Worm (Caenorhabditis elegans) whole organism, late embryonic: ENCODE measurements around the gene R186.3.

Experiments
- C08G9.2 ChIP-seq: sonication (generic microtip); optimal IDR thresholded peaks from 2 replicates; lab custom pipeline; 2016; ENCODE audit warnings: mild to moderate bottlenecking, missing genetic modification characterization, moderate library complexity, missing compliant biosample characterization
- C38D4.7 ChIP-seq: fragments of 200-800 bp; sonication (Bioruptor generic); optimal IDR thresholded peaks from 2 replicates; lab custom pipeline; 2018; ENCODE audit warnings: mild to moderate bottlenecking, missing genetic modification characterization, moderate library complexity, missing compliant biosample characterization
- F13H6.1 ChIP-seq: sonication (generic microtip); optimal IDR thresholded peaks from 2 replicates; lab custom pipeline; 2016; ENCODE audit warnings: missing genetic modification characterization, missing compliant biosample characterization
- K02D7.2 ChIP-seq: sonication (generic microtip); optimal IDR thresholded peaks from 2 replicates; lab custom pipeline; 2017; ENCODE audit warnings: mild to moderate bottlenecking, missing genetic modification characterization, missing compliant biosample characterization
- K09A11.1 ChIP-seq: sonication (generic microtip); optimal IDR thresholded peaks from 2 replicates; lab custom pipeline; 2017; ENCODE audit warnings: antibody characterized with exemption, mild to moderate bottlenecking, missing genetic modification characterization, missing compliant biosample characterization; ENCODE audit not compliant: insufficient read depth
- T23F11.4 ChIP-seq: fragments of 200-800 bp; sonication (Bioruptor generic); optimal IDR thresholded peaks from 2 replicates; lab custom pipeline; 2018; ENCODE audit warnings: mild to moderate bottlenecking, missing genetic modification characterization, missing compliant biosample characterization
- Y22D7AL.16 ChIP-seq: sonication (generic microtip); optimal IDR thresholded peaks from 2 replicates; lab custom pipeline; 2016; ENCODE audit warnings: missing genetic modification characterization, missing compliant biosample characterization
- ama-1 ChIP-seq: fragments of 150-350 bp; optimal IDR thresholded peaks from 2 replicates; lab custom pipeline; 2014
- ceh-19 ChIP-seq: fragments of 200-800 bp; sonication (Bioruptor generic); optimal IDR thresholded peaks from 2 replicates; lab custom pipeline; 2018; ENCODE audit warnings: mild to moderate bottlenecking, missing genetic modification characterization, missing compliant biosample characterization
- ceh-2 ChIP-seq: sonication (generic microtip); optimal IDR thresholded peaks from 2 replicates; lab custom pipeline; 2016; ENCODE audit warnings: missing genotype, missing genetic modification characterization, missing compliant biosample characterization
- ceh-22 ChIP-seq: sonication (generic microtip); optimal IDR thresholded peaks from 2 replicates; lab custom pipeline; 2017; ENCODE audit warnings: missing biosample characterization, missing genetic modification characterization
- ceh-24 ChIP-seq: sonication (generic microtip); optimal IDR thresholded peaks from 2 replicates; lab custom pipeline; 2016; ENCODE audit warnings: mild to moderate bottlenecking, missing genetic modification characterization, missing compliant biosample characterization
- ceh-34 ChIP-seq: sonication (generic microtip); optimal IDR thresholded peaks from 2 replicates; lab custom pipeline; 2016; ENCODE audit warnings: mild to moderate bottlenecking, missing genetic modification characterization, missing compliant biosample characterization
- ceh-45 ChIP-seq: fragments of 200-800 bp; sonication (Bioruptor generic); IDR thresholded peaks from 2 replicates; pipeline ENCODE4 v1.3.6; 2022; ENCODE audit warnings: missing genetic modification reagents, missing genetic modification characterization, missing compliant biosample characterization
- ceh-9 ChIP-seq: sonication (generic microtip); optimal IDR thresholded peaks from 2 replicates; lab custom pipeline; 2016; ENCODE audit warnings: mild to moderate bottlenecking, missing genetic modification characterization, inconsistent platforms, missing compliant biosample characterization
- dmd-4 ChIP-seq: sonication (generic microtip); optimal IDR thresholded peaks from 2 replicates; lab custom pipeline; 2016; ENCODE audit warnings: borderline replicate concordance, missing genetic modification characterization, missing compliant biosample characterization
- dve-1 ChIP-seq: sonication (generic microtip); optimal IDR thresholded peaks from 2 replicates; lab custom pipeline; 2017; ENCODE audit warnings: antibody characterized with exemption, mild to moderate bottlenecking, missing genetic modification characterization, missing compliant biosample characterization
- elt-2 ChIP-seq: sonication (generic microtip); optimal IDR thresholded peaks from 2 replicates; lab custom pipeline; 2016; ENCODE audit warnings: missing genetic modification reagents, missing genetic modification characterization, missing compliant biosample characterization
- elt-4 ChIP-seq: sonication (generic microtip); optimal IDR thresholded peaks from 2 replicates; lab custom pipeline; 2016; ENCODE audit warnings: missing genetic modification characterization, missing compliant biosample characterization
- ets-4 ChIP-seq: sonication (generic microtip); optimal IDR thresholded peaks from 2 replicates; lab custom pipeline; 2016; ENCODE audit warnings: missing genetic modification characterization, missing compliant biosample characterization
- fax-1 ChIP-seq: sonication (generic microtip); optimal IDR thresholded peaks from 2 replicates; lab custom pipeline; 2016; ENCODE audit warnings: missing genotype, missing genetic modification characterization, missing compliant biosample characterization
- gmeb-2 ChIP-seq: sonication (generic microtip); optimal IDR thresholded peaks from 2 replicates; lab custom pipeline; 2016; ENCODE audit warnings: missing genetic modification characterization, inconsistent platforms, missing compliant biosample characterization
- hlh-13 ChIP-seq: fragments of 200-800 bp; sonication (Bioruptor generic); optimal IDR thresholded peaks from 2 replicates; lab custom pipeline; 2018; ENCODE audit warnings: mild to moderate bottlenecking, missing genetic modification characterization, missing compliant biosample characterization
- lim-6 ChIP-seq: sonication (generic microtip); optimal IDR thresholded peaks from 2 replicates; lab custom pipeline; 2016; ENCODE audit warnings: missing genetic modification characterization, missing compliant biosample characterization
- lin-11 ChIP-seq: fragments of 200-800 bp; sonication (Bioruptor generic); optimal IDR thresholded peaks from 2 replicates; lab custom pipeline; 2018; ENCODE audit warnings: mild to moderate bottlenecking, missing genetic modification characterization, missing compliant biosample characterization
- madf-2 ChIP-seq: sonication (generic microtip); optimal IDR thresholded peaks from 2 replicates; lab custom pipeline; 2017; ENCODE audit warnings: missing genetic modification characterization, missing compliant biosample characterization
- mec-3 ChIP-seq: sonication (generic microtip); optimal IDR thresholded peaks from 2 replicates; lab custom pipeline; 2016; ENCODE audit warnings: borderline replicate concordance, missing genetic modification characterization, missing compliant biosample characterization
- nhr-11 ChIP-seq: fragments of 150-350 bp; optimal IDR thresholded peaks from 2 replicates; lab custom pipeline; 2014; ENCODE audit warnings: missing biosample characterization, missing genetic modification characterization
- npax-4 ChIP-seq: sonication (generic microtip); optimal IDR thresholded peaks from 2 replicates; lab custom pipeline; 2016; ENCODE audit warnings: missing genetic modification characterization, missing compliant biosample characterization
- pat-9 ChIP-seq: fragments of 200-800 bp; sonication (Bioruptor generic); optimal IDR thresholded peaks from 2 replicates; lab custom pipeline; 2018; ENCODE audit warnings: mild to moderate bottlenecking, missing genetic modification characterization, moderate library complexity, missing compliant biosample characterization
- pha-4 ChIP-seq: fragments of 150-350 bp; optimal IDR thresholded peaks from 2 replicates; lab custom pipeline; 2018; ENCODE audit warnings: missing biosample characterization, missing genetic modification reagents, missing genetic modification characterization
- pqm-1 ChIP-seq: sonication (generic microtip); optimal IDR thresholded peaks from 2 replicates; lab custom pipeline; 2016; ENCODE audit warnings: missing genetic modification characterization, missing compliant biosample characterization
- pros-1 ChIP-seq: fragments of 150-350 bp; optimal IDR thresholded peaks from 2 replicates; lab custom pipeline; 2014; ENCODE audit warnings: missing biosample characterization, missing genetic modification reagents, missing genetic modification characterization
- rnt-1 ChIP-seq: sonication (generic microtip); optimal IDR thresholded peaks from 2 replicates; lab custom pipeline; 2016; ENCODE audit warnings: missing genetic modification characterization, missing compliant biosample characterization
- sox-2 ChIP-seq: fragments of 200-800 bp; sonication (Bioruptor generic); IDR thresholded peaks from 2 replicates; pipeline ENCODE4 v1.3.6; 2022; ENCODE audit warnings: missing genetic modification reagents, missing genetic modification characterization, missing compliant biosample characterization
- sox-4 ChIP-seq: sonication (generic microtip); optimal IDR thresholded peaks from 2 replicates; lab custom pipeline; 2017; ENCODE audit warnings: mild to moderate bottlenecking, missing genetic modification characterization, inconsistent platforms, missing compliant biosample characterization
- tbx-2 ChIP-seq: sonication (generic microtip); optimal IDR thresholded peaks from 2 replicates; lab custom pipeline; 2016; ENCODE audit warnings: missing genetic modification characterization, missing compliant biosample characterization
- tbx-7 ChIP-seq: sonication (generic microtip); optimal IDR thresholded peaks from 2 replicates; lab custom pipeline; 2016; ENCODE audit warnings: missing genotype, missing genetic modification characterization, missing compliant biosample characterization
- ttx-3 ChIP-seq: sonication (generic microtip); optimal IDR thresholded peaks from 2 replicates; lab custom pipeline; 2016; ENCODE audit warnings: missing genetic modification reagents, missing genetic modification characterization, missing compliant biosample characterization
- unc-42 ChIP-seq: sonication (generic microtip); optimal IDR thresholded peaks from 2 replicates; lab custom pipeline; 2016; ENCODE audit warnings: missing genotype, missing genetic modification characterization, missing compliant biosample characterization
- unc-86 ChIP-seq: sonication (generic microtip); optimal IDR thresholded peaks from 2 replicates; lab custom pipeline; 2016; ENCODE audit warnings: missing genetic modification characterization, missing compliant biosample characterization
- zip-5 ChIP-seq: sonication (generic microtip); optimal IDR thresholded peaks from 2 replicates; lab custom pipeline; 2016; ENCODE audit warnings: missing genetic modification characterization, missing compliant biosample characterization

R186.3 gene

DNA sequence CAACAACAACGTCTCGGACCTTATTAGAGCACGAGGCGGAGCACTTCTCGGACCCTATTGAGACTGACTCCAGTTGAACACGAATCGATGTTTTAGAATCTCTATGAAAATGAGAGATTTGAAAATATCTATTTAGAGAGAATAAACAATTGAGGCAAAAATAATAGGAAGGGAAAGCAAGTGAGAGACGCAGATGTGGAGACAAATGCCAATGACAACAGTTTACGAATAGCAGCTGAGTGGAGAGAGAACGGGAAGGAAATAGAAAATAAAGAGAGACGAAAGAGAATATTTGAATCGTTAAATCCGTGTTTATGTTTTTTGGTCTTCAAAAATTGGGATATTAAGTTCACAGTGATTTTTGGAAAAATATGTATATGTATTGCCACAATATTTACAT lies 42.8 kb upstream of the R186.3 start (continued):
- TF ChIP-seq ceh-24 (tag; lab: Kevin White, UChicago) (no peak), C38D4.7 (no peak), ceh-22 (tag; lab: Kevin White, UChicago) (no peak), K02D7.2 (tag; lab: Kevin White, UChicago) (no peak), gmeb-2 (tag; lab: Kevin White, UChicago) (no peak)

DNA sequence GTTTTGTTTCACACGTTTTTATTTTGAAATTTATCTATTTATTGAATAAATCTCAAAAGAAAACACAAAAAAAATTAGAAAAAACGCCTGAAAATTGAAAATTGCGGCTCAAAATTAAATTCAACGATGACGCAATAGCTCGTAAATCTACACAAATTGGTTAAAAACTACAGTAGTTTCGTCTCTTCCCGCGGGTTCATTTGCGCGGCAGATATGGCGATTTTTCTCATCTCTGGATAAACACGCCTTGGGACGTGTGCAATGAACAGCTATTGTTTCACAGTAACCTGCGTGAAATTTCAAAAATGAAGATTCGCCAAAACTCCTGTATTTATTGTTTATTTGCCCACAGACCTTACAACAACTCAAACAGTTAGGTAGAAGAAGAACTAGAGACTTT lies 42.3 kb upstream of the R186.3 start:
- no peak for TF ChIP-seq rnt-1 (tag; lab: Kevin White, UChicago)
- no peak for TF ChIP-seq sox-2 (GFP tag; lab: Robert Waterston, UW)
- TF ChIP-seq K09A11.1 (tag; lab: Kevin White, UChicago), result no peak
- TF ChIP-seq C38D4.7, result no peak
- no peak for TF ChIP-seq ttx-3 (tag; lab: Kevin White, UChicago)
- TF ChIP-seq ceh-19, result no peak
- TF ChIP-seq dve-1 (tag; lab: Kevin White, UChicago), result no peak
- TF ChIP-seq pha-4 (tag; lab: Kevin White, UChicago), result no peak
- no peak for TF ChIP-seq ceh-45 (GFP tag; lab: Robert Waterston, UW)
- no peak for TF ChIP-seq zip-5 (tag; lab: Kevin White, UChicago)
- TF ChIP-seq pat-9, result no peak
- TF ChIP-seq dmd-4 (tag; lab: Kevin White, UChicago), result no peak
- TF ChIP-seq ceh-9 (tag; lab: Kevin White, UChicago), result no peak
- no peak for TF ChIP-seq madf-2 (tag; lab: Kevin White, UChicago)

DNA sequence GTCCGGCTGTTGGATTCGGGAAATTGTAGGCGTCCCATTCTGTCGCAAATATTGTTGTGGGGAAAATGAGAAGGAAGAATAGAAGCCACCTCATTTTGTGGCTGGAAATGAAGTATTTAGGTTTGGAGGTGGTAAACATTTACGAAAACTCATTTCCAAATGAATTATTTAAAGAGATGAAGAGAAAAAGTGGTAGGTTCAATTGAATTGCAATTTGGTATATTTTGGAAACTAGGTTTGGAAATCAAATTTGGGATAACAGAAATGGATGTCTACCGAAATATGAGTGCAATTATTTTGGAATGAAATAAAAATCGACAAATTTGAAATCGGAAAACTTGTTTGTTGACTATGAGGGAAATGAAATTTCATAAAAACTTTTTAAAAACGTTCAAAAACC lies 41.8 kb upstream of the R186.3 start, which contains the start of gene F15B9.10:
F15B9.10 (minus strand) TSS at position 101 of the 400 bp plus-strand sequence.
- TF ChIP-seq tbx-2 (no peak), npax-4 (tag; lab: Kevin White, UChicago) (no peak), C08G9.2 (tag; lab: Kevin White, UChicago) (no peak), unc-86 (no peak), C38D4.7 (no peak)

DNA sequence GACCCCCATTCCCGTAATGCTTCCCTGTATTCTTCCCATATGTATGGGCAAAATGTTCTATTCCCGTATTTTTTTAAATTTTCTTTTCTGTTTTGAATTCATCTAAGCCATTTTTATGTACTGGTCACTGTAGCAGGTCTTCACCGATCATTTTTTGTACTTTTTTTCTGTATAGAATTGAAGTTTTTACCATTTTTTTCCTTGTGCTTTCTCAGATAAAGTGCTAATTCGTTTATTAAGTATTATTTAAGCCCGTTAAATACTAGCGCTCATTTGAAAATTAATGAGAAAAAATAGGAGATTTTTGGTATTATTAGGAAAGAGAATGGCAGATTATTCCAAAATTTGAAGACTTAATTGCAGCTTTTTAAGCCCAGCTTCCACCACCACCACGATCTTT lies 39.7 kb upstream of the R186.3 start:
- TF ChIP-seq elt-4 (tag; lab: Kevin White, UChicago) (no peak), pha-4 (tag; lab: Kevin White, UChicago) (no peak), ttx-3 (tag; lab: Kevin White, UChicago) (no peak), mec-3 (tag; lab: Kevin White, UChicago) (no peak), rnt-1 (tag; lab: Kevin White, UChicago) (no peak), elt-2 (tag; lab: Kevin White, UChicago) (no peak), dve-1 (tag; lab: Kevin White, UChicago) (no peak), zip-5 (tag; lab: Kevin White, UChicago) (no peak), lin-11 (no peak), nhr-11 (no peak), tbx-7 (no peak), fax-1 (no peak), lim-6 (tag; lab: Kevin White, UChicago) (no peak), sox-4 (tag; lab: Kevin White, UChicago) (no peak)

DNA sequence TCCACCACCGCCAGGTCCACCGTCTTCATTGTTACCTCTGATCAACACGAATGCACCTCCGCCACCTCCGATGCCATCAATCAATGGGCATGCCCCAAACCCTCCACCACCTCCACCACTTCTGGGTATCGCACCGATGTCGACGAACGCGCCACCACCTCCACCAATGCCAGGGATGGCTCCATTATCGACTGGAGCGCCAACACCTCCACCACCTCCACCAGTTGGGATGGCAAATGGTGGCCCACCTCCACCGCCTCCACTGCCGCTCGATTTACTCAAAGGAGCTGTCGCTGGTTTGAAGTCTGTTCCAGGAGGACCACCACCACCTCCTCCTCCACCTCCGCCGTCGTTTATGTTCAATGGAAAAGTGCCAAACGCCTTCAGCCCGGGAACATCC lies 37.4 kb upstream of the R186.3 start:
- TF ChIP-seq ama-1 (lab: Kevin White, UChicago) (no peak), hlh-13 (GFP tag; lab: Kevin White, UChicago) (no peak), F13H6.1 (tag; lab: Kevin White, UChicago) (no peak), ceh-9 (tag; lab: Kevin White, UChicago) (no peak), ceh-34 (tag; lab: Kevin White, UChicago) (no peak), ceh-2 (tag; lab: Kevin White, UChicago) (no peak), madf-2 (tag; lab: Kevin White, UChicago) (no peak), ets-4 (tag; lab: Kevin White, UChicago) (no peak), sox-4 (tag; lab: Kevin White, UChicago) (no peak), tbx-2 (no peak), ceh-24 (tag; lab: Kevin White, UChicago) (no peak), ceh-22 (tag; lab: Kevin White, UChicago) (no peak), T23F11.4 (GFP tag; lab: Kevin White, UChicago) (no peak), pros-1 (tag; lab: Kevin White, UChicago) (no peak), pqm-1 (tag; lab: Kevin White, UChicago) (no peak), unc-42 (tag; lab: Kevin White, UChicago) (no peak), Y22D7AL.16 (no peak), ttx-3 (tag; lab: Kevin White, UChicago) (no peak)
